Worm (Caenorhabditis elegans) whole organism, mixed stage, embryonic: ENCODE data around the gene K07F5.15.

Source experiments
- bed-3 ChIP-seq: fragments of 200-800 bp; sonication (Bioruptor generic); optimal IDR thresholded peaks from 3 replicates; lab custom pipeline; 2018; ENCODE audit warnings: mild to moderate bottlenecking, missing genetic modification characterization, moderate library complexity, missing compliant biosample characterization
- ceh-43 ChIP-seq: fragments of 200-800 bp; sonication (Bioruptor generic); optimal IDR thresholded peaks from 2 replicates; lab custom pipeline; 2018; ENCODE audit warnings: mild to moderate bottlenecking, missing genetic modification characterization, moderate library complexity, missing compliant biosample characterization
- cnd-1 ChIP-seq: fragments of 200-800 bp; sonication (Bioruptor generic); optimal IDR thresholded peaks from 2 replicates; lab custom pipeline; 2018; ENCODE audit warnings: mild to moderate bottlenecking, missing genetic modification characterization, missing compliant biosample characterization
- lsy-2 ChIP-seq: fragments of 150-350 bp; optimal IDR thresholded peaks from 2 replicates; lab custom pipeline; 2014; ENCODE audit warnings: missing biosample characterization, missing genetic modification characterization
- unc-62 ChIP-seq: fragments of 150-350 bp; optimal IDR thresholded peaks from 2 replicates; lab custom pipeline; 2014; ENCODE audit warnings: missing biosample characterization, missing genetic modification reagents, missing genetic modification characterization

DNA sequence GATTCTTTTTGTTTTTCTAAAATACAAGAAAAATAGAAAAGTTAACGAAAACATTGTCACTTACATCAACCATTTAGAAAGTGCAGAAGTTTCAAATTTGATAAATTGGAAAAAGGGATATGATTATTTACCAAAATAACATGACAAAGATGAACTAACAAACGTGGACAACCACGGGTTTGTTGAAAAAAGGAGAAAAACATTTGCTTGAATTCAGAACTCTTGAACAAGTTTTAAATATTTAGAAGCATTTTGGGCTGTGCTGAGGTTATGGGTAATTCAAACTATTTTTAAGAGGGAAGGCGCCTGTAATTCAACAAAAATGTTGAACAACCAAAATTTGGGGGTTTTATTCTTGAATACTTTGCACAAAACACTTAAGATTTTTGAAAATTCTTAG lies 25.0 kb downstream of the K07F5.15 start, which contains the start of gene ttbk-3:
- no peak for TF ChIP-seq bed-3 (GFP tag; lab: Kevin White, UChicago)
- no peak for TF ChIP-seq lsy-2 (tag; lab: Kevin White, UChicago)
- TF ChIP-seq ceh-43 (GFP tag; lab: Kevin White, UChicago) = no peak
- no peak for TF ChIP-seq cnd-1 (tag; lab: Kevin White, UChicago)
- no peak for TF ChIP-seq unc-62 (GFP tag; lab: Kevin White, UChicago)
